Worm (Caenorhabditis elegans): ENCODE data around the gene C46F11.6.
A peak's percentile ranks its signal among the peaks of the same experiment; 100 is the strongest.

C46F11.6 gene

DNA sequence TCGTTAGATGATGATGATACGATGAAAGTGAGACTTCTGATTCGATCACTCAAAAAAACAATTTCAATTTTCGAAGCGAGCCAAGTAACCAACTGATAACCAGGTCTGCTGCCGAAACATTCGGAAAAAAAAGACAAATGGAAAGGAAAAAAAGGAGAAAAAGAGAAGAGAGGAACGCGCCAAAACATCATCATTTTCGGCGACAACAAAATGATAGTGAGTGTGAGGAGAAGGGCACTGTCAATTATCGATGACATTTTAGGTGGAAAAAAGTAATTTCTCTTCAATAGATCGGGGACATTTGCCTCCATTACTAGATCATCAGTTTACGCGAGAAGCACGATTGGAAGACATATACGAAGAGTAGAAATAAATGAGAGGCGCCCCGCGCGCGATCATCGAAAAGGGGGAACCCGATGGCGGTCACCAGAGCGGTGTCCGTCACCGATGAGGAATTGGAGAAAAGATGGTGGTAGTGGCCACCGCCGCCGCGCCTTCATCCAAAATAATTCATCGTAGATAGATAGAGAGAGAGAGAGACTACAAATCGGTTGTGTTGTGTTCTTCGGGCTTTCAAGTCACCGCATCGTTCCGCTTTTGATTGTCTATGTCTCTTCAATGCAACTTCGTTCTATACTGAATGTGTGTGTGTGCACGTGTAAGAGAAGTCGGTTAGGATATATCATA lies 48.9 kb downstream of the C46F11.6 start (continued):
- TF ChIP-seq unc-62 (GFP tag; optimal IDR thresholded peaks at IDR 0.05 in 1 of 2) = no peak
- no peak for TF ChIP-seq unc-62 (tag; optimal IDR thresholded peaks at IDR 0.05)
- TF ChIP-seq F49E8.2 (tag; optimal IDR thresholded peaks at IDR 0.05; ENCODE audit: borderline replicate concordance) = no peak
- no peak for TF ChIP-seq hif-1 (tag; optimal IDR thresholded peaks at IDR 0.05)
- TF ChIP-seq F26F4.8 (GFP tag; conservative IDR thresholded peaks at IDR 0.05) = no peak
- no peak for TF ChIP-seq zip-11 (GFP tag; IDR thresholded peaks at IDR 0.05)
- TF ChIP-seq nhr-42 (GFP tag; IDR thresholded peaks at IDR 0.05) = no peak
- TF ChIP-seq lin-39 (tag; optimal IDR thresholded peaks at IDR 0.05) = no peak
- TF ChIP-seq dve-1 (tag; optimal IDR thresholded peaks at IDR 0.05; ENCODE audit: insufficient read depth) = peak; percentile 37
- TF ChIP-seq pqm-1 (tag; optimal IDR thresholded peaks at IDR 0.05) = peak; percentile 30
- TF ChIP-seq T26A8.4 (GFP tag; IDR thresholded peaks at IDR 0.05) = no peak
- TF ChIP-seq ceh-28 (tag; optimal IDR thresholded peaks at IDR 0.05) = no peak
- no peak for TF ChIP-seq fos-1 (tag; optimal IDR thresholded peaks at IDR 0.05)

DNA sequence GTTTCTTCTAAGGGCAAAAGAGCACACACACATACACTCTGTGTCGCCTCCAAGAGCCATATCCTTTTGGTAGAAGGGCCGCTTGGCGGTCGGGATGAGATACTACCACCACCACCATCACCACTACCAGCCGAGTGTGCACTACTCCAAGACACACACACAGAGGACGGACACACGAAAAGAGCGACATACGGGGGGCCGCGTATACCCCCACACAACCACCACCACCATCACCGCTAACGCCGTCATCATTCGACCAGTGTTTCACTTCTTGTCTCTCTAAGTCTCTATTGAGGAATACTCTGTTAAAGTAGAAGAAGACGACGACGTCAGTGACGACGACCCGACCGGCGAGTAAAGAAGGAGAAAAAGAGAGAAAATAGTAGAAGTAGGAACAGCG lies 49.6 kb downstream of the C46F11.6 start:
- TF ChIP-seq hif-1 (tag; optimal IDR thresholded peaks at IDR 0.05) (no peak), nhr-237 (tag; optimal IDR thresholded peaks at IDR 0.05) (no peak), Y75B8A.6 (GFP tag; IDR thresholded peaks at IDR 0.05) (no peak), ZK546.5 (tag; optimal IDR thresholded peaks at IDR 0.05) (no peak), mep-1 (tag; optimal IDR thresholded peaks at IDR 0.05) (peak; percentile 29), lin-39 (tag; optimal IDR thresholded peaks at IDR 0.05) (no peak), madf-9 (GFP tag; conservative IDR thresholded peaks at IDR 0.05) (no peak), lir-3 (tag; optimal IDR thresholded peaks at IDR 0.05) (no peak), snpc-4 (tag; optimal IDR thresholded peaks at IDR 0.05) (no peak), ceh-62 (tag; optimal IDR thresholded peaks at IDR 0.05) (no peak), mes-2 (tag; optimal IDR thresholded peaks at IDR 0.05; ENCODE audit: poor library complexity, severe bottlenecking) (peak; percentile 38), rbr-2 (tag; optimal IDR thresholded peaks at IDR 0.05) (peak; percentile 62), unc-62 (GFP tag; optimal IDR thresholded peaks at IDR 0.05 in 1 of 2) (peak in 1 of 2 experiments; percentile 91), unc-62 (tag; optimal IDR thresholded peaks at IDR 0.05) (no peak), nhr-10 (tag; optimal IDR thresholded peaks at IDR 0.05) (no peak), R02D3.7 (tag; optimal IDR thresholded peaks at IDR 0.05) (no peak), T26A8.4 (GFP tag; IDR thresholded peaks at IDR 0.05) (no peak), spr-3 (GFP tag; optimal IDR thresholded peaks at IDR 0.05) (no peak), ceh-44 (GFP tag; IDR thresholded peaks at IDR 0.05) (no peak), lsy-2 (tag; optimal IDR thresholded peaks at IDR 0.05) (peak in 1 of 2 experiments; percentile 35), sdz-12 (GFP tag; optimal IDR thresholded peaks at IDR 0.05) (no peak), ceh-82 (tag; optimal IDR thresholded peaks at IDR 0.05) (no peak), unc-130 (GFP tag; optimal IDR thresholded peaks at IDR 0.05) (no peak), unc-39 (tag; optimal IDR thresholded peaks at IDR 0.05) (no peak), dmd-8 (GFP tag; IDR thresholded peaks at IDR 0.05) (no peak), set-16 (GFP tag; IDR thresholded peaks at IDR 0.05) (0 out of 2 replicates have a peak, but pooled peaks have one; percentile 16), daf-16 (GFP tag; optimal IDR thresholded peaks at IDR 0.05) (no peak), daf-16 (tag; optimal IDR thresholded peaks at IDR 0.05) (no peak), F26F4.8 (GFP tag; conservative IDR thresholded peaks at IDR 0.05) (no peak), tag-97 (GFP tag; IDR thresholded peaks at IDR 0.05) (no peak), hmg-1.1 (GFP tag; IDR thresholded peaks at IDR 0.05) (peak; percentile 53), dmd-6 (GFP tag; IDR thresholded peaks at IDR 0.05) (no peak), pqm-1 (tag; optimal IDR thresholded peaks at IDR 0.05) (no peak), Y48G9A.11 (GFP tag; IDR thresholded peaks at IDR 0.05) (no peak)

Measured in whole organism, L4 larva.